Worm (Caenorhabditis elegans) whole organism, late embryonic: Measurements from ENCODE around the gene clip-1.

Experiments
- C38D4.7 ChIP-seq: fragments of 200-800 bp; sonication (Bioruptor generic); optimal IDR thresholded peaks from 2 replicates; lab custom pipeline; 2018; ENCODE audit warnings: mild to moderate bottlenecking, missing genetic modification characterization, moderate library complexity, missing compliant biosample characterization
- F13H6.1 ChIP-seq: sonication (generic microtip); optimal IDR thresholded peaks from 2 replicates; lab custom pipeline; 2016; ENCODE audit warnings: missing genetic modification characterization, missing compliant biosample characterization
- T23F11.4 ChIP-seq: fragments of 200-800 bp; sonication (Bioruptor generic); optimal IDR thresholded peaks from 2 replicates; lab custom pipeline; 2018; ENCODE audit warnings: mild to moderate bottlenecking, missing genetic modification characterization, missing compliant biosample characterization
- ceh-14 ChIP-seq: sonication (generic microtip); optimal IDR thresholded peaks from 2 replicates; lab custom pipeline; 2016; ENCODE audit warnings: missing genotype, missing genetic modification characterization, missing compliant biosample characterization
- ceh-18 ChIP-seq: sonication (generic microtip); optimal IDR thresholded peaks from 2 replicates; lab custom pipeline; 2016; ENCODE audit warnings: missing genetic modification characterization, missing compliant biosample characterization
- ceh-19 ChIP-seq: fragments of 200-800 bp; sonication (Bioruptor generic); optimal IDR thresholded peaks from 2 replicates; lab custom pipeline; 2018; ENCODE audit warnings: mild to moderate bottlenecking, missing genetic modification characterization, missing compliant biosample characterization
- ceh-2 ChIP-seq: sonication (generic microtip); optimal IDR thresholded peaks from 2 replicates; lab custom pipeline; 2016; ENCODE audit warnings: missing genotype, missing genetic modification characterization, missing compliant biosample characterization
- ceh-24 ChIP-seq: sonication (generic microtip); optimal IDR thresholded peaks from 2 replicates; lab custom pipeline; 2016; ENCODE audit warnings: mild to moderate bottlenecking, missing genetic modification characterization, missing compliant biosample characterization
- ceh-30 ChIP-seq: fragments of 150-350 bp; optimal IDR thresholded peaks from 2 replicates; lab custom pipeline; 2014; ENCODE audit warnings: missing biosample characterization, missing genetic modification characterization
- ceh-31 ChIP-seq: sonication (generic microtip); optimal IDR thresholded peaks from 2 replicates; lab custom pipeline; 2016; ENCODE audit warnings: missing genetic modification characterization, missing compliant biosample characterization
- ceh-34 ChIP-seq: sonication (generic microtip); optimal IDR thresholded peaks from 2 replicates; lab custom pipeline; 2016; ENCODE audit warnings: mild to moderate bottlenecking, missing genetic modification characterization, missing compliant biosample characterization
- ceh-48 ChIP-seq: sonication (generic microtip); optimal IDR thresholded peaks from 2 replicates; lab custom pipeline; 2016; ENCODE audit warnings: missing genetic modification characterization, inconsistent platforms, missing compliant biosample characterization
- ceh-6 ChIP-seq: fragments of 200-800 bp; sonication (Bioruptor generic); optimal IDR thresholded peaks from 2 replicates; lab custom pipeline; 2018; ENCODE audit warnings: mild to moderate bottlenecking, missing genetic modification characterization, missing compliant biosample characterization
- ceh-9 ChIP-seq: sonication (generic microtip); optimal IDR thresholded peaks from 2 replicates; lab custom pipeline; 2016; ENCODE audit warnings: mild to moderate bottlenecking, missing genetic modification characterization, inconsistent platforms, missing compliant biosample characterization
- elt-2 ChIP-seq: sonication (generic microtip); optimal IDR thresholded peaks from 2 replicates; lab custom pipeline; 2016; ENCODE audit warnings: missing genetic modification reagents, missing genetic modification characterization, missing compliant biosample characterization
- elt-4 ChIP-seq: sonication (generic microtip); optimal IDR thresholded peaks from 2 replicates; lab custom pipeline; 2016; ENCODE audit warnings: missing genetic modification characterization, missing compliant biosample characterization
- eyg-1 ChIP-seq: sonication (generic microtip); optimal IDR thresholded peaks from 2 replicates; lab custom pipeline; 2016; ENCODE audit warnings: missing genotype, missing genetic modification characterization, missing compliant biosample characterization
- fax-1 ChIP-seq: sonication (generic microtip); optimal IDR thresholded peaks from 2 replicates; lab custom pipeline; 2016; ENCODE audit warnings: missing genotype, missing genetic modification characterization, missing compliant biosample characterization
- fkh-10 ChIP-seq: fragments of 150-350 bp; optimal IDR thresholded peaks from 2 replicates; lab custom pipeline; 2014; ENCODE audit warnings: missing biosample characterization, missing genetic modification reagents, missing genetic modification characterization
- fkh-6 ChIP-seq: sonication (generic microtip); optimal IDR thresholded peaks from 2 replicates; lab custom pipeline; 2016; ENCODE audit warnings: missing genetic modification characterization, missing compliant biosample characterization
- hlh-13 ChIP-seq: fragments of 200-800 bp; sonication (Bioruptor generic); optimal IDR thresholded peaks from 2 replicates; lab custom pipeline; 2018; ENCODE audit warnings: mild to moderate bottlenecking, missing genetic modification characterization, missing compliant biosample characterization
- mec-3 ChIP-seq: sonication (generic microtip); optimal IDR thresholded peaks from 2 replicates; lab custom pipeline; 2016; ENCODE audit warnings: borderline replicate concordance, missing genetic modification characterization, missing compliant biosample characterization
- nfya-1 ChIP-seq: sonication (generic microtip); optimal IDR thresholded peaks from 2 replicates; lab custom pipeline; 2017; ENCODE audit warnings: missing genetic modification characterization, mild to moderate bottlenecking, missing compliant biosample characterization, antibody characterized with exemption, moderate library complexity
- nhr-11 ChIP-seq: fragments of 150-350 bp; optimal IDR thresholded peaks from 2 replicates; lab custom pipeline; 2014; ENCODE audit warnings: missing biosample characterization, missing genetic modification characterization
- npax-4 ChIP-seq: sonication (generic microtip); optimal IDR thresholded peaks from 2 replicates; lab custom pipeline; 2016; ENCODE audit warnings: missing genetic modification characterization, missing compliant biosample characterization
- pag-3 ChIP-seq: sonication (generic microtip); optimal IDR thresholded peaks from 2 replicates; lab custom pipeline; 2016; ENCODE audit warnings: missing compliant biosample characterization, missing genetic modification characterization, borderline replicate concordance
- pat-9 ChIP-seq: fragments of 200-800 bp; sonication (Bioruptor generic); optimal IDR thresholded peaks from 2 replicates; lab custom pipeline; 2018; ENCODE audit warnings: mild to moderate bottlenecking, missing genetic modification characterization, moderate library complexity, missing compliant biosample characterization
- pax-1 ChIP-seq: fragments of 150-350 bp; optimal IDR thresholded peaks from 2 replicates; lab custom pipeline; 2014; ENCODE audit warnings: missing biosample characterization, missing genetic modification characterization
- pha-2 ChIP-seq: sonication (generic microtip); optimal IDR thresholded peaks from 2 replicates; lab custom pipeline; 2017; ENCODE audit warnings: mild to moderate bottlenecking, missing genetic modification characterization, missing compliant biosample characterization
- pha-4 ChIP-seq: fragments of 150-350 bp; optimal IDR thresholded peaks from 2 replicates; lab custom pipeline; 2018; ENCODE audit warnings: missing biosample characterization, missing genetic modification reagents, missing genetic modification characterization
- rnt-1 ChIP-seq: sonication (generic microtip); optimal IDR thresholded peaks from 2 replicates; lab custom pipeline; 2016; ENCODE audit warnings: missing genetic modification characterization, missing compliant biosample characterization
- sdc-2 ChIP-seq: sonication (generic microtip); optimal IDR thresholded peaks from 2 replicates; lab custom pipeline; 2016; ENCODE audit warnings: missing genotype, missing genetic modification characterization, missing compliant biosample characterization
- sox-2 ChIP-seq: fragments of 200-800 bp; sonication (Bioruptor generic); IDR thresholded peaks from 2 replicates; pipeline ENCODE4 v1.3.6; 2022; ENCODE audit warnings: missing genetic modification reagents, missing genetic modification characterization, missing compliant biosample characterization
- sox-4 ChIP-seq: sonication (generic microtip); optimal IDR thresholded peaks from 2 replicates; lab custom pipeline; 2017; ENCODE audit warnings: mild to moderate bottlenecking, missing genetic modification characterization, inconsistent platforms, missing compliant biosample characterization
- syd-9 ChIP-seq: sonication (generic microtip); optimal IDR thresholded peaks from 2 replicates; lab custom pipeline; 2016; ENCODE audit warnings: mild to moderate bottlenecking, missing genetic modification characterization, moderate library complexity, missing compliant biosample characterization
- tbx-2 ChIP-seq: sonication (generic microtip); optimal IDR thresholded peaks from 2 replicates; lab custom pipeline; 2016; ENCODE audit warnings: missing genetic modification characterization, missing compliant biosample characterization
- unc-42 ChIP-seq: sonication (generic microtip); optimal IDR thresholded peaks from 2 replicates; lab custom pipeline; 2016; ENCODE audit warnings: missing genotype, missing genetic modification characterization, missing compliant biosample characterization
- unc-55 ChIP-seq: sonication (generic microtip); optimal IDR thresholded peaks from 2 replicates; lab custom pipeline; 2017; ENCODE audit warnings: missing biosample characterization, missing genetic modification reagents, missing genetic modification characterization

The clip-1 gene

DNA sequence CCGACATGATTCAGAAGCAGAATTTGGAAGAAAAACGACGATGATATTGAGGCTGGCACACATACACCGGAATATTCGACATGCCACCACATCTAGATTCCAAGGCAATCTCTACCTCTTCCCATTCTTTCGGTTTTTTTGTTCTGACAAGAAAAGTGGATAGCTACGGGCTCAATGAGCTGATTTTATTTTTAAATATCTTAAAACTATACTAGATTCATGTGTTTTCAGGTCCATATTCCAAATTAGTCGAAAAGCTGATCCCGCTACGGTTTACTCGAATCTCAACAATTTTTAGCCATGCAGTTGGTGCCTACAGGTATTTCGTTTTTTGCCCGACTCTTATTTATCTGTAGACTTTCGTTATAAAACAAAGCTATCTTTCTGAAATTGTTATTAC is 26.2 kb downstream of the clip-1 start, which contains the start of gene dat-1:
Gene dat-1 (plus strand): TSS at position 301 of the 400 bp plus-strand sequence.
- TF ChIP-seq ceh-30 (no peak), elt-4 (tag; lab: Kevin White, UChicago) (no peak), pax-1 (tag; lab: Kevin White, UChicago) (no peak), nfya-1 (tag; lab: Kevin White, UChicago) (no peak)
- TF ChIP-seq, all 69 proteins: peak for 0

DNA sequence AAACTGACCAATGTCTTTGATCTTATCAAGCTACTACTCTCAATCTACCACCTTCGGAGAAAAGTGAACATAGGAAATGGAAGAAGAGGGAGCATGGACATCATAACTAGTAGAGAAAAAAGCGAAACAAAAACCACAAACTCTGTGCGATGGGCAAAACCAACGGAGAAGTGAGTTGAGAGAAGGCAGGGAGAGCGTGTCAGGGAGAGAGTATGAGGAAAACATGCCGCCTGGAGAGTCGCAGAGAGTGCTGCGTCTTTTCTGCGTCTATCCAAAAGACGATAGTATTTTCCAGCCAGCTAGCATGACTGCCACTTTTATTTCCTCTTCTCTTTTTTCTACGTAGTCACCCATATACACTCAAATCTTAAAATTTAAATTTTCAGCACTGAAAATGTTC is 28.9 kb downstream of the clip-1 start, which contains the start of gene saeg-2:
Gene saeg-2 (plus strand): TSS at position 381 of the 400 bp plus-strand sequence.
- TF ChIP-seq elt-2 (peak; percentile 49), rnt-1 (tag; lab: Kevin White, UChicago) (peak; percentile 72), ceh-19 (GFP tag; lab: Kevin White, UChicago) (no peak), fkh-10 (GFP tag; lab: Kevin White, UChicago) (no peak), ceh-18 (tag; lab: Kevin White, UChicago) (peak; percentile 46), npax-4 (no peak), unc-42 (tag; lab: Kevin White, UChicago) (peak; percentile 16), ceh-9 (tag; lab: Kevin White, UChicago) (no peak), ceh-30 (no peak), syd-9 (tag; lab: Kevin White, UChicago) (no peak), ceh-34 (tag; lab: Kevin White, UChicago) (peak; percentile 2), sox-2 (GFP tag; lab: Robert Waterston, UW) (no peak), ceh-6 (GFP tag; lab: Kevin White, UChicago) (no peak), pag-3 (no peak), nfya-1 (tag; lab: Kevin White, UChicago) (peak; percentile 46), mec-3 (tag; lab: Kevin White, UChicago) (no peak), fax-1 (tag; lab: Kevin White, UChicago) (no peak), fkh-6 (tag; lab: Kevin White, UChicago) (no peak), ceh-2 (no peak), ceh-31 (tag; lab: Kevin White, UChicago) (no peak), C38D4.7 (GFP tag; lab: Kevin White, UChicago) (no peak), tbx-2 (peak; percentile 56), hlh-13 (GFP tag; lab: Kevin White, UChicago) (no peak), ceh-14 (tag; lab: Kevin White, UChicago) (no peak)

DNA sequence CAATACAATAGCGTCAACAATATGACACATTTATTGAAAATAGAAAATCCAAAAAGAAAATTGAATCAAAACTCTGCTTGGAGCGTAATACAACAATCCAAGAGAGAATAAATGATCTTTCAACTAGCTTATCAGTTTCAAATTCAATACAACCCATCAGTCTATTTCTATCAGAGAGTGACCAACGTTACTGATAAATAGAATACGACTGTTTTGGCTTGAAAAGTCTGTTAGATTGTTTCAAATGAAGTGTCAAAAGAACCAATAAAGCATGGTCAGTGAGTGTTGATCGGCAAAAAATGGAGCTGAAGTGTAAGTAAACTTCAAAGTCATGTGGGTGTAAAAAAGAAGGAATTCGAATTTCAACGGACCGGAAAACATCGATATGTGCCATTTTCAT is 31.2 kb downstream of the clip-1 start:
- TF ChIP-seq eyg-1 (tag; lab: Kevin White, UChicago) (no peak), nhr-11 (tag; lab: Kevin White, UChicago) (no peak), ceh-48 (no peak), pat-9 (tag; lab: Kevin White, UChicago) (no peak), F13H6.1 (tag; lab: Kevin White, UChicago) (no peak), ceh-14 (tag; lab: Kevin White, UChicago) (no peak)

DNA sequence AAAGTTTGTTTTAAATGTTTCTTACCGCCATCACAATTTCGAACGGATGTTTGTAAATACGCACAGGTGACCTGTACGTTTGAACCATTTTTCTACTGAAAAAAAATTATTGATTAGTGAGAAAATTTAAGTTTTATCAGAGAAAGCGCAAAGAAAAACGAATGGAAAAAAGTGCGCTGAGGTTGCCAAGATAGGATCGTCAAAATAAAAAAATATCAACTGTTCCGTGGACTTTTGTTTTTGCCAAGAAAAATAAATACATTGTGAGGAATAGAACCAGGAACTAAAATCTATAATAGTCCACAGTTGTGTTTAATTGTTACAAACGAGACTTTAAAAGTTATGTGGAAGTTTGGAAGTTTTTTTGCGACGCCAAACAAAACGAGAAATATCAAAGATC is 32.6 kb downstream of the clip-1 start, which contains the start of gene T23G5.2:
Gene T23G5.2 (minus strand): TSS at position 101 of the 400 bp plus-strand sequence.
- no peak for TF ChIP-seq pha-2 (tag; lab: Kevin White, UChicago)
- TF ChIP-seq T23F11.4 (GFP tag; lab: Kevin White, UChicago): no peak
- TF ChIP-seq ceh-19 (GFP tag; lab: Kevin White, UChicago): no peak
- TF ChIP-seq ceh-31 (tag; lab: Kevin White, UChicago): no peak
- TF ChIP-seq rnt-1 (tag; lab: Kevin White, UChicago): no peak
- TF ChIP-seq unc-55 (GFP tag; lab: Kevin White, UChicago): no peak
- no peak for TF ChIP-seq elt-4 (tag; lab: Kevin White, UChicago)
- no peak for TF ChIP-seq ceh-24
- no peak for TF ChIP-seq elt-2
- TF ChIP-seq sdc-2 (tag; lab: Kevin White, UChicago): no peak
- no peak for TF ChIP-seq pax-1 (tag; lab: Kevin White, UChicago)
- TF ChIP-seq sox-4: no peak
- no peak for TF ChIP-seq fax-1 (tag; lab: Kevin White, UChicago)
- TF ChIP-seq nfya-1 (tag; lab: Kevin White, UChicago): no peak
- no peak for TF ChIP-seq ceh-34 (tag; lab: Kevin White, UChicago)
- no peak for TF ChIP-seq pha-4 (tag; lab: Kevin White, UChicago)
- TF ChIP-seq ceh-9 (tag; lab: Kevin White, UChicago): no peak
